Worm (Caenorhabditis elegans) whole organism, L3 larva: ENCODE measurements around the gene arrd-28.

Source experiments
- R02D3.7 ChIP-seq: fragments of 150-350 bp; optimal IDR thresholded peaks from 2 replicates; lab custom pipeline; 2014; ENCODE audit warnings: missing biosample characterization, missing genetic modification characterization
- ZK546.5 ChIP-seq: sonication (generic microtip); optimal IDR thresholded peaks from 2 replicates; lab custom pipeline; 2017; ENCODE audit warnings: missing biosample characterization, missing genetic modification characterization
- aly-2 ChIP-seq: fragments of 150-350 bp; optimal IDR thresholded peaks from 2 replicates; lab custom pipeline; 2014; ENCODE audit warnings: missing biosample characterization, missing genetic modification characterization
- ama-1 ChIP-seq: fragments of 150-350 bp; optimal IDR thresholded peaks from 2 replicates; lab custom pipeline; 2018
- ceh-16 ChIP-seq: sonication (generic microtip); optimal IDR thresholded peaks from 2 replicates; lab custom pipeline; 2017; ENCODE audit warnings: missing biosample characterization, missing genetic modification characterization
- ceh-28 ChIP-seq: fragments of 150-350 bp; optimal IDR thresholded peaks from 2 replicates; lab custom pipeline; 2014; ENCODE audit warnings: missing biosample characterization, missing genetic modification reagents, missing genetic modification characterization
- ceh-82 ChIP-seq: fragments of 150-350 bp; optimal IDR thresholded peaks from 2 replicates; lab custom pipeline; 2014; ENCODE audit warnings: missing biosample characterization, missing genetic modification characterization
- ceh-9 ChIP-seq: sonication (generic microtip); optimal IDR thresholded peaks from 2 replicates; lab custom pipeline; 2018; ENCODE audit warnings: missing biosample characterization, missing genetic modification characterization
- daf-12 ChIP-seq: fragments of 150-350 bp; optimal IDR thresholded peaks from 2 replicates; lab custom pipeline; 2014; ENCODE audit warnings: missing biosample characterization, missing genetic modification reagents, missing genetic modification characterization
- egl-27 ChIP-seq: sonication (generic microtip); optimal IDR thresholded peaks from 4 replicates; lab custom pipeline; 2017; ENCODE audit warnings: missing biosample characterization, missing genetic modification reagents, missing genetic modification characterization
- egl-5 ChIP-seq: fragments of 150-350 bp; optimal IDR thresholded peaks from 2 replicates; lab custom pipeline; 2017; ENCODE audit warnings: missing biosample characterization, missing genetic modification reagents, missing genetic modification characterization, inconsistent platforms
- elt-1 ChIP-seq: fragments of 150-350 bp; optimal IDR thresholded peaks from 2 replicates; lab custom pipeline; 2014; ENCODE audit warnings: missing biosample characterization, missing genetic modification characterization
- elt-2 ChIP-seq: sonication (generic microtip); optimal IDR thresholded peaks from 2 replicates; lab custom pipeline; 2016; ENCODE audit warnings: missing genetic modification reagents, mild to moderate bottlenecking, missing genetic modification characterization, missing compliant biosample characterization
- elt-3 ChIP-seq, 3 experiments: fragments of 150-350 bp in 1 of 3; sonication (generic microtip) in 2 of 3; optimal IDR thresholded peaks; 2 replicates in 2 of 3; 4 replicates in 1 of 3; lab custom pipeline; 2014 to 2017; ENCODE audit warnings: missing biosample characterization in 3 of 3, missing genetic modification characterization in 3 of 3
- eor-1 ChIP-seq, 2 experiments: fragments of 150-350 bp; optimal IDR thresholded peaks; 2 replicates each; lab custom pipeline; 2014 to 2018; ENCODE audit warnings: missing biosample characterization in 2 of 2, missing genetic modification characterization in 2 of 2
- fkh-10 ChIP-seq: sonication (generic microtip); optimal IDR thresholded peaks from 2 replicates; lab custom pipeline; 2017; ENCODE audit warnings: missing biosample characterization, missing genetic modification reagents, missing genetic modification characterization
- fkh-2 ChIP-seq: fragments of 150-350 bp; optimal IDR thresholded peaks from 2 replicates; lab custom pipeline; 2014; ENCODE audit warnings: missing biosample characterization, missing genetic modification reagents, missing genetic modification characterization
- fos-1 ChIP-seq: fragments of 150-350 bp; optimal IDR thresholded peaks from 2 replicates; lab custom pipeline; 2014; ENCODE audit warnings: missing biosample characterization, missing genetic modification characterization
- hmg-11 ChIP-seq: sonication (generic microtip); optimal IDR thresholded peaks from 2 replicates; lab custom pipeline; 2016; ENCODE audit warnings: missing genetic modification characterization, missing compliant biosample characterization
- jun-1 ChIP-seq: fragments of 150-350 bp; optimal IDR thresholded peaks from 2 replicates; lab custom pipeline; 2014; ENCODE audit warnings: missing biosample characterization, missing genetic modification reagents, missing genetic modification characterization
- lin-15B ChIP-seq: fragments of 150-350 bp; optimal IDR thresholded peaks from 2 replicates; lab custom pipeline; 2014; ENCODE audit warnings: missing biosample characterization, missing genetic modification characterization
- lin-39 ChIP-seq: fragments of 150-350 bp; optimal IDR thresholded peaks from 2 replicates; lab custom pipeline; 2018; ENCODE audit warnings: missing biosample characterization, missing genetic modification reagents, missing genetic modification characterization
- lsy-12 ChIP-seq: sonication (generic microtip); optimal IDR thresholded peaks from 2 replicates; lab custom pipeline; 2016; ENCODE audit warnings: mild to moderate bottlenecking, missing genetic modification characterization, missing compliant biosample characterization
- mdl-1 ChIP-seq: fragments of 150-350 bp; optimal IDR thresholded peaks from 2 replicates; lab custom pipeline; 2014; ENCODE audit warnings: missing biosample characterization, missing genetic modification characterization
- mml-1 ChIP-seq: fragments of 150-350 bp; sonication (generic microtip); optimal IDR thresholded peaks from 3 replicates; lab custom pipeline; 2014; ENCODE audit warnings: missing biosample characterization, missing genetic modification characterization
- nfya-1 ChIP-seq: sonication (generic microtip); optimal IDR thresholded peaks from 2 replicates; lab custom pipeline; 2017; ENCODE audit warnings: missing genetic modification characterization, mild to moderate bottlenecking, missing compliant biosample characterization, antibody characterized with exemption, moderate library complexity; ENCODE audit not compliant: insufficient read depth
- nhr-11 ChIP-seq: fragments of 150-350 bp; optimal IDR thresholded peaks from 2 replicates; lab custom pipeline; 2014; ENCODE audit warnings: missing biosample characterization, missing genetic modification characterization
- nhr-12 ChIP-seq: fragments of 150-350 bp; optimal IDR thresholded peaks from 2 replicates; lab custom pipeline; 2014; ENCODE audit warnings: missing biosample characterization, missing genetic modification characterization
- nhr-23 ChIP-seq: fragments of 150-350 bp; optimal IDR thresholded peaks from 2 replicates; lab custom pipeline; 2014; ENCODE audit warnings: missing biosample characterization, missing genetic modification reagents, missing genetic modification characterization
- nhr-237 ChIP-seq: fragments of 150-350 bp; optimal IDR thresholded peaks from 2 replicates; lab custom pipeline; 2014; ENCODE audit warnings: missing biosample characterization, missing genetic modification characterization
- nhr-25 ChIP-seq: sonication (generic microtip); optimal IDR thresholded peaks from 2 replicates; lab custom pipeline; 2017; ENCODE audit warnings: missing biosample characterization, missing genetic modification characterization
- nhr-28 ChIP-seq: fragments of 150-350 bp; optimal IDR thresholded peaks from 2 replicates; lab custom pipeline; 2014; ENCODE audit warnings: missing biosample characterization, missing genetic modification characterization
- nhr-43 ChIP-seq: sonication (generic microtip); optimal IDR thresholded peaks from 2 replicates; lab custom pipeline; 2016; ENCODE audit warnings: mild to moderate bottlenecking, missing genetic modification characterization, missing compliant biosample characterization; ENCODE audit not compliant: poor library complexity, severe bottlenecking
- nhr-67 ChIP-seq: fragments of 150-350 bp; optimal IDR thresholded peaks from 2 replicates; lab custom pipeline; 2014; ENCODE audit warnings: missing biosample characterization, missing genetic modification characterization
- nhr-76 ChIP-seq: fragments of 150-350 bp; sonication (generic microtip); optimal IDR thresholded peaks from 5 replicates; lab custom pipeline; 2014; ENCODE audit warnings: missing biosample characterization, missing genetic modification characterization
- nhr-77 ChIP-seq: fragments of 150-350 bp; optimal IDR thresholded peaks from 2 replicates; lab custom pipeline; 2014; ENCODE audit warnings: missing biosample characterization, missing genetic modification characterization
- pha-4 ChIP-seq: fragments of 150-350 bp; optimal IDR thresholded peaks from 2 replicates; lab custom pipeline; 2014; ENCODE audit warnings: missing biosample characterization, missing genetic modification reagents, missing genetic modification characterization
- pqm-1 ChIP-seq: fragments of 150-350 bp; optimal IDR thresholded peaks from 2 replicates; lab custom pipeline; 2017; ENCODE audit warnings: missing biosample characterization, missing genetic modification characterization, inconsistent platforms
- sea-2 ChIP-seq: fragments of 150-350 bp; sonication (generic microtip); optimal IDR thresholded peaks from 4 replicates; lab custom pipeline; 2014; ENCODE audit warnings: missing biosample characterization, missing genetic modification reagents, missing genetic modification characterization
- skn-1 ChIP-seq: fragments of 150-350 bp; optimal IDR thresholded peaks from 2 replicates; lab custom pipeline; 2014; ENCODE audit warnings: missing biosample characterization, missing genetic modification characterization
- snpc-4 ChIP-seq: fragments of 150-350 bp; optimal IDR thresholded peaks from 2 replicates; lab custom pipeline; 2014; ENCODE audit warnings: missing biosample characterization, missing genetic modification characterization
- tbx-2 ChIP-seq: sonication (generic microtip); optimal IDR thresholded peaks from 2 replicates; lab custom pipeline; 2016; ENCODE audit warnings: mild to moderate bottlenecking, missing genetic modification characterization, missing compliant biosample characterization
- unc-39 ChIP-seq: sonication (generic microtip); optimal IDR thresholded peaks from 4 replicates; lab custom pipeline; 2017; ENCODE audit warnings: missing biosample characterization, missing genetic modification characterization
- unc-62 ChIP-seq: fragments of 150-350 bp; sonication (generic microtip); optimal IDR thresholded peaks from 4 replicates; lab custom pipeline; 2014; ENCODE audit warnings: missing biosample characterization, missing genetic modification reagents, missing genetic modification characterization
- zag-1 ChIP-seq: fragments of 150-350 bp; optimal IDR thresholded peaks from 2 replicates; lab custom pipeline; 2014; ENCODE audit warnings: missing biosample characterization, missing genetic modification characterization
- ztf-11 ChIP-seq: fragments of 150-350 bp; optimal IDR thresholded peaks from 2 replicates; lab custom pipeline; 2014; ENCODE audit warnings: missing biosample characterization, missing genetic modification characterization
- ztf-4 ChIP-seq: fragments of 150-350 bp; optimal IDR thresholded peaks from 2 replicates; lab custom pipeline; 2014; ENCODE audit warnings: missing biosample characterization, missing genetic modification characterization

arrd-28 gene

ce11 chrX:10145011-10145410 is 38.8 kb upstream of the arrd-28 start:
- no peak for TF ChIP-seq nhr-11
- no peak for TF ChIP-seq nhr-237 (tag; lab: Kevin White, UChicago)
- TF ChIP-seq ceh-82 (tag; lab: Kevin White, UChicago) = no peak
- TF ChIP-seq elt-1 = no peak
- no peak for TF ChIP-seq egl-5
- TF ChIP-seq pqm-1 = peak; percentile 6
- TF ChIP-seq lsy-12 (tag; lab: Kevin White, UChicago) = peak; percentile 60
- peak; percentile 81 for TF ChIP-seq nhr-43 (tag; lab: Kevin White, UChicago)
- no peak for TF ChIP-seq fos-1
- no peak for TF ChIP-seq snpc-4 (tag; lab: Kevin White, UChicago)
- TF ChIP-seq ceh-28 (tag; lab: Kevin White, UChicago) = peak; percentile 23
- no peak for TF ChIP-seq fkh-2 (tag; lab: Kevin White, UChicago)
- TF ChIP-seq ZK546.5 = no peak
- peak; percentile 47 for TF ChIP-seq pha-4 (tag; lab: Kevin White, UChicago)
- TF ChIP-seq sea-2 (GFP tag; lab: Kevin White, UChicago) = no peak
- TF ChIP-seq zag-1 (tag; lab: Kevin White, UChicago) = no peak
- no peak for TF ChIP-seq nhr-12 (tag; lab: Kevin White, UChicago)
- TF ChIP-seq daf-12 (tag; lab: Kevin White, UChicago) = no peak
- no peak for TF ChIP-seq ceh-9 (tag; lab: Kevin White, UChicago)
- TF ChIP-seq nhr-23 = peak; percentile 48
- peak; percentile 55 for TF ChIP-seq tbx-2 (tag; lab: Kevin White, UChicago)
- TF ChIP-seq lin-39 = peak; percentile 54
- TF ChIP-seq hmg-11 (tag; lab: Kevin White, UChicago) = peak; percentile 91
- TF ChIP-seq R02D3.7 (tag; lab: Kevin White, UChicago) = no peak
- peak; percentile 44 for TF ChIP-seq elt-2 (tag; lab: Kevin White, UChicago)
- no peak for TF ChIP-seq ztf-4 (tag; lab: Kevin White, UChicago)
- TF ChIP-seq nfya-1 = peak; percentile 49
- TF ChIP-seq nhr-76 (tag; lab: Kevin White, UChicago) = no peak
- no peak for TF ChIP-seq egl-27
- TF ChIP-seq aly-2 (tag; lab: Kevin White, UChicago) = no peak
- TF ChIP-seq lin-15B (tag; lab: Kevin White, UChicago) = no peak
- no peak for TF ChIP-seq unc-39
- TF ChIP-seq skn-1 (tag; lab: Kevin White, UChicago) = peak; percentile 29
- no peak for TF ChIP-seq elt-3 (tag; optimal IDR thresholded peaks at IDR 0.05; lab: Kevin White, UChicago)
- no peak for TF ChIP-seq mml-1 (tag; lab: Kevin White, UChicago)
- TF ChIP-seq eor-1 (tag; optimal IDR thresholded peaks at IDR 0.05; lab: Kevin White, UChicago) = no peak
- no peak for TF ChIP-seq nhr-67 (tag; lab: Kevin White, UChicago)
- peak; percentile 35 for TF ChIP-seq nhr-25
- TF ChIP-seq jun-1 = peak; percentile 25
- no peak for TF ChIP-seq ama-1 (lab: Kevin White, UChicago)
- no peak for TF ChIP-seq nhr-28 (tag; lab: Kevin White, UChicago)

- no peak for TF ChIP-seq fos-1
- no peak for TF ChIP-seq ztf-11 (tag; lab: Kevin White, UChicago)
- TF ChIP-seq nhr-12 (tag; lab: Kevin White, UChicago) = no peak
- peak; percentile 95 for TF ChIP-seq hmg-11 (tag; lab: Kevin White, UChicago)
- peak; percentile 90 for TF ChIP-seq ceh-28 (tag; lab: Kevin White, UChicago)
- TF ChIP-seq mdl-1 (tag; lab: Kevin White, UChicago) = peak; percentile 74
- no peak for TF ChIP-seq pqm-1
- TF ChIP-seq jun-1 = peak; percentile 74
- peak; percentile 93 for TF ChIP-seq lin-39
- TF ChIP-seq nhr-43 (tag; lab: Kevin White, UChicago) = peak; percentile 63
- TF ChIP-seq nhr-23 = peak; percentile 66
- no peak for TF ChIP-seq mml-1 (tag; lab: Kevin White, UChicago)
- TF ChIP-seq nhr-67 (tag; lab: Kevin White, UChicago) = no peak
- peak; percentile 95 for TF ChIP-seq nfya-1
- peak; percentile 59 for TF ChIP-seq zag-1 (tag; lab: Kevin White, UChicago)
- peak; percentile 56 for TF ChIP-seq elt-2 (tag; lab: Kevin White, UChicago)
- peak; percentile 62 for TF ChIP-seq nhr-25
- no peak for TF ChIP-seq ZK546.5
- peak; percentile 58 for TF ChIP-seq egl-5
- TF ChIP-seq ceh-16 (tag; lab: Kevin White, UChicago) = no peak
- TF ChIP-seq ztf-4 (tag; lab: Kevin White, UChicago) = no peak
- TF ChIP-seq ama-1 (lab: Kevin White, UChicago) = no peak
- no peak for TF ChIP-seq daf-12 (tag; lab: Kevin White, UChicago)
- peak; percentile 81 for TF ChIP-seq pha-4 (tag; lab: Kevin White, UChicago)
- TF ChIP-seq tbx-2 (tag; lab: Kevin White, UChicago) = peak; percentile 87
- TF ChIP-seq fkh-2 (tag; lab: Kevin White, UChicago) = no peak
- peak; percentile 1 for TF ChIP-seq unc-62 (GFP tag; lab: Kevin White, UChicago)
- TF ChIP-seq ceh-9 (tag; lab: Kevin White, UChicago) = no peak
- no peak for TF ChIP-seq nhr-237 (tag; lab: Kevin White, UChicago)
- peak; percentile 52 for TF ChIP-seq snpc-4 (tag; lab: Kevin White, UChicago)
- no peak for TF ChIP-seq elt-1
- peak; percentile 35 for TF ChIP-seq lin-15B (tag; lab: Kevin White, UChicago)
- no peak for TF ChIP-seq elt-3 (tag; optimal IDR thresholded peaks at IDR 0.05; lab: Kevin White, UChicago)
- TF ChIP-seq R02D3.7 (tag; lab: Kevin White, UChicago) = peak; percentile 67
- peak; percentile 91 for TF ChIP-seq lsy-12 (tag; lab: Kevin White, UChicago)
- TF ChIP-seq fkh-10 = no peak
- TF ChIP-seq nhr-28 (tag; lab: Kevin White, UChicago) = no peak
- no peak for TF ChIP-seq nhr-77
- TF ChIP-seq ceh-82 (tag; lab: Kevin White, UChicago) = peak; percentile 71
- no peak for TF ChIP-seq sea-2 (GFP tag; lab: Kevin White, UChicago)
- TF ChIP-seq eor-1 (tag; optimal IDR thresholded peaks at IDR 0.05; lab: Kevin White, UChicago) = no peak
- peak; percentile 38 for TF ChIP-seq nhr-11
Observed at ce11 chrX:10146592-10146991, 37.2 kb upstream of the arrd-28 start, which contains the start of gene unc-115. Gene unc-115, plus strand, starts transcription at chrX:10146892.
